Worm (Caenorhabditis elegans) whole organism, mixed stage, embryonic: Measurements from ENCODE around the gene F19B10.6.

Experiments used
- blmp-1 ChIP-seq: fragments of 150-350 bp; optimal IDR thresholded peaks from 2 replicates; lab custom pipeline; 2014; ENCODE audit warnings: missing biosample characterization, missing genetic modification characterization
- ceh-43 ChIP-seq: fragments of 200-800 bp; sonication (Bioruptor generic); optimal IDR thresholded peaks from 2 replicates; lab custom pipeline; 2018; ENCODE audit warnings: mild to moderate bottlenecking, missing genetic modification characterization, moderate library complexity, missing compliant biosample characterization
- elt-3 ChIP-seq: fragments of 150-350 bp; optimal IDR thresholded peaks from 2 replicates; lab custom pipeline; 2014; ENCODE audit warnings: missing biosample characterization, missing genetic modification characterization
- mep-1 ChIP-seq: fragments of 150-350 bp; optimal IDR thresholded peaks from 2 replicates; lab custom pipeline; 2017; ENCODE audit warnings: missing biosample characterization, missing genetic modification reagents, missing genetic modification characterization, inconsistent platforms
- mls-2 ChIP-seq: sonication (generic microtip); optimal IDR thresholded peaks from 2 replicates; lab custom pipeline; 2016; ENCODE audit warnings: mild to moderate bottlenecking, missing genetic modification characterization, moderate library complexity, missing compliant biosample characterization
- nhr-237 ChIP-seq: fragments of 150-350 bp; optimal IDR thresholded peaks from 2 replicates; lab custom pipeline; 2014; ENCODE audit warnings: missing biosample characterization, missing genetic modification characterization
- pha-4 ChIP-seq: fragments of 150-350 bp; optimal IDR thresholded peaks from 2 replicates; lab custom pipeline; 2018; ENCODE audit warnings: missing biosample characterization, missing genetic modification reagents, missing genetic modification characterization
- snpc-4 ChIP-seq: fragments of 150-350 bp; optimal IDR thresholded peaks from 2 replicates; lab custom pipeline; 2014; ENCODE audit warnings: missing biosample characterization, missing genetic modification characterization
- unc-62 ChIP-seq: fragments of 150-350 bp; optimal IDR thresholded peaks from 2 replicates; lab custom pipeline; 2014; ENCODE audit warnings: missing biosample characterization, missing genetic modification reagents, missing genetic modification characterization

ce11 chrII:3626872-3627271 is 36.8 kb downstream of the F19B10.6 start, which contains the start of gene M151.3:
- no peak for TF ChIP-seq unc-62 (GFP tag; lab: Kevin White, UChicago)
- TF ChIP-seq mls-2 (tag; lab: Kevin White, UChicago), result no peak
- no peak for TF ChIP-seq ceh-43 (GFP tag; lab: Kevin White, UChicago)
- TF ChIP-seq nhr-237 (tag; lab: Kevin White, UChicago), result no peak
- TF ChIP-seq mep-1 (tag; lab: Kevin White, UChicago), result no peak
- no peak for TF ChIP-seq snpc-4
- no peak for TF ChIP-seq blmp-1 (tag; lab: Kevin White, UChicago)
- no peak for TF ChIP-seq elt-3
- no peak for TF ChIP-seq pha-4 (tag; lab: Kevin White, UChicago)
